Worm (Caenorhabditis elegans) whole organism, mixed stage, embryonic: ENCODE measurements around the gene oac-21.

Experiments used
- M03D4.4 ChIP-seq: sonication (generic microtip); optimal IDR thresholded peaks from 2 replicates; lab custom pipeline; 2017; ENCODE audit warnings: mild to moderate bottlenecking, missing genetic modification characterization, missing compliant biosample characterization
- blmp-1 ChIP-seq: fragments of 150-350 bp; optimal IDR thresholded peaks from 2 replicates; lab custom pipeline; 2014; ENCODE audit warnings: missing biosample characterization, missing genetic modification characterization
- nhr-28 ChIP-seq: fragments of 150-350 bp; optimal IDR thresholded peaks from 2 replicates; lab custom pipeline; 2014; ENCODE audit warnings: missing biosample characterization, missing genetic modification characterization
- snpc-4 ChIP-seq: fragments of 150-350 bp; optimal IDR thresholded peaks from 2 replicates; lab custom pipeline; 2014; ENCODE audit warnings: missing biosample characterization, missing genetic modification characterization
- unc-39 ChIP-seq: fragments of 150-350 bp; optimal IDR thresholded peaks from 2 replicates; lab custom pipeline; 2014; ENCODE audit warnings: missing biosample characterization, missing genetic modification characterization
- unc-62 ChIP-seq: fragments of 150-350 bp; optimal IDR thresholded peaks from 2 replicates; lab custom pipeline; 2014; ENCODE audit warnings: missing biosample characterization, missing genetic modification reagents, missing genetic modification characterization

ce11 chrIV:3853557-3853956, 35.5 kb upstream of the oac-21 start:
- TF ChIP-seq snpc-4 (tag; lab: Kevin White, UChicago): no peak
- TF ChIP-seq blmp-1 (tag; lab: Kevin White, UChicago): no peak
- no peak for TF ChIP-seq nhr-28
- TF ChIP-seq unc-39: no peak
- no peak for TF ChIP-seq unc-62 (GFP tag; lab: Kevin White, UChicago)
- no peak for TF ChIP-seq M03D4.4 (tag; lab: Kevin White, UChicago)
